Worm (Caenorhabditis elegans) whole organism, young adult: ENCODE results near the gene hmp-1.

Experiments used
- F39B2.1 ChIP-seq: fragments of 200-800 bp; sonication (Bioruptor generic); IDR thresholded peaks from 2 replicates; pipeline ENCODE4 v1.3.6; 2022; ENCODE audit warnings: missing genetic modification reagents, missing genetic modification characterization, missing compliant biosample characterization
- mcd-1 ChIP-seq: fragments of 200-800 bp; sonication (Bioruptor generic); IDR thresholded peaks from 2 replicates; pipeline ENCODE4 v1.3.6; 2022; ENCODE audit warnings: missing genetic modification reagents, missing genetic modification characterization, missing compliant biosample characterization

ce11 chrV:11883215-11883614 is 37.5 kb downstream of the hmp-1 start:
- TF ChIP-seq F39B2.1 (no peak), mcd-1 (GFP tag; lab: Robert Waterston, UW) (no peak)
